Worm (Caenorhabditis elegans) whole organism, young adult: Measurements from ENCODE around the gene srw-54.
A peak's percentile ranks its signal among the peaks of the same experiment; 100 is the strongest.

Source experiments
- B0336.3 ChIP-seq: fragments of 200-800 bp; sonication (Bioruptor generic); IDR thresholded peaks from 2 replicates; pipeline ENCODE4 v1.3.6; 2022; ENCODE audit warnings: missing genetic modification characterization, missing compliant biosample characterization
- Y79H2A.3 ChIP-seq: fragments of 200-800 bp; sonication (Bioruptor generic); conservative IDR thresholded peaks from 2 replicates; pipeline ENCODE4 v1.3.6; 2022; ENCODE audit warnings: missing genetic modification reagents, missing genetic modification characterization, missing compliant biosample characterization
- attf-3 ChIP-seq: fragments of 200-800 bp; sonication (Bioruptor generic); conservative IDR thresholded peaks from 2 replicates; pipeline ENCODE4 v1.3.6; 2022; ENCODE audit warnings: missing genetic modification reagents, missing genetic modification characterization, missing compliant biosample characterization
- bed-2 ChIP-seq: fragments of 200-800 bp; sonication (Bioruptor generic); IDR thresholded peaks from 2 replicates; pipeline ENCODE4 v1.3.6; 2022; ENCODE audit warnings: missing genetic modification reagents, missing genetic modification characterization, missing compliant biosample characterization
- egrh-3 ChIP-seq: fragments of 200-800 bp; sonication (Bioruptor generic); IDR thresholded peaks from 2 replicates; pipeline ENCODE4 v1.3.6; 2022; ENCODE audit warnings: missing genetic modification reagents, missing genetic modification characterization, missing compliant biosample characterization
- snpc-1.3 ChIP-seq: sonication (generic microtip); optimal IDR thresholded peaks from 2 replicates; lab custom pipeline; 2017; ENCODE audit warnings: missing genetic modification characterization, mild to moderate bottlenecking, missing compliant biosample characterization, antibody characterized with exemption, moderate library complexity, missing genotype, missing genetic modification reagents; ENCODE audit not compliant: insufficient read depth
- snpc-4 ChIP-seq, 5 experiments: fragments of 150-350 bp in 1 of 5; sonication (generic microtip) in 4 of 5; optimal IDR thresholded peaks; 2 replicates each; lab custom pipeline; 2014 to 2018; ENCODE audit warnings: missing genetic modification characterization in 5 of 5, missing biosample characterization in 3 of 5, antibody characterized with exemption in 2 of 5, mild to moderate bottlenecking in 2 of 5, missing compliant biosample characterization in 2 of 5, missing genotype in 2 of 5, moderate library complexity in 2 of 5, missing genetic modification reagents in 1 of 5

- TF ChIP-seq egrh-3, result no peak
- no peak for TF ChIP-seq B0336.3 (GFP tag; lab: Robert Waterston, UW)
- TF ChIP-seq bed-2, result no peak
- no peak for TF ChIP-seq attf-3 (GFP tag; lab: Robert Waterston, UW)
- TF ChIP-seq snpc-4 (GFP tag; optimal IDR thresholded peaks at IDR 0.05; lab: Kevin White, UChicago), result peak; percentile 63
- TF ChIP-seq snpc-4 (tag; optimal IDR thresholded peaks at IDR 0.05; lab: Kevin White, UChicago), result peak in 2 of 4 experiments; percentile 18 to 83
- no peak for TF ChIP-seq Y79H2A.3 (GFP tag; lab: Robert Waterston, UW)
- no peak for TF ChIP-seq snpc-1.3 (tag; lab: Kevin White, UChicago)
Measured at ce11 chrV:16640366-16640765, 29.2 kb downstream of the srw-54 start.
